Worm (Caenorhabditis elegans) whole organism, L4 larva: ENCODE data around the gene C37C3.1.

Experiments
- ceh-32 ChIP-seq: sonication (generic microtip); optimal IDR thresholded peaks from 2 replicates; lab custom pipeline; 2016; ENCODE audit warnings: mild to moderate bottlenecking, missing genetic modification characterization, missing compliant biosample characterization; ENCODE audit not compliant: poor library complexity
- daf-8 ChIP-seq: fragments of 200-800 bp; sonication (Bioruptor generic); IDR thresholded peaks from 2 replicates; pipeline ENCODE4 v1.3.6; 2022; ENCODE audit warnings: missing genetic modification characterization, missing compliant biosample characterization
- hlh-30 ChIP-seq: sonication (generic microtip); optimal IDR thresholded peaks from 2 replicates; lab custom pipeline; 2017; ENCODE audit warnings: antibody characterized with exemption, mild to moderate bottlenecking, missing genetic modification characterization, missing compliant biosample characterization; ENCODE audit not compliant: insufficient read depth
- mdt-29 ChIP-seq: fragments of 200-800 bp; sonication (Bioruptor generic); IDR thresholded peaks from 2 replicates; pipeline ENCODE4 v1.3.6; 2022; ENCODE audit warnings: missing genetic modification reagents, missing genetic modification characterization, missing compliant biosample characterization
- mxl-3 ChIP-seq: fragments of 200-800 bp; sonication (Bioruptor generic); optimal IDR thresholded peaks from 2 replicates; lab custom pipeline; 2018; ENCODE audit warnings: mild to moderate bottlenecking, missing genetic modification characterization, missing compliant biosample characterization
- nhr-28 ChIP-seq: fragments of 150-350 bp; optimal IDR thresholded peaks from 2 replicates; lab custom pipeline; 2014; ENCODE audit warnings: missing biosample characterization, missing genetic modification characterization
- nhr-76 ChIP-seq: fragments of 150-350 bp; optimal IDR thresholded peaks from 2 replicates; lab custom pipeline; 2014; ENCODE audit warnings: missing biosample characterization, missing genetic modification characterization

- TF ChIP-seq mxl-3 (GFP tag; lab: Kevin White, UChicago) (no peak), ceh-32 (tag; lab: Kevin White, UChicago) (no peak), mdt-29 (GFP tag; lab: Robert Waterston, UW) (no peak), nhr-76 (tag; lab: Kevin White, UChicago) (no peak), hlh-30 (tag; lab: Kevin White, UChicago) (no peak), nhr-28 (tag; lab: Kevin White, UChicago) (no peak), daf-8 (no peak)
Measured at ce11 chrV:7904389-7904788, 46.6 kb downstream of the C37C3.1 start.
